Worm (Caenorhabditis elegans): ENCODE results near the gene ttr-20.
"Not testable (repeated sequence)": the region's sequence is repeated elsewhere in the genome, so short reads cannot be mapped to it uniquely, and the experiment has no call there.

The ttr-20 gene

ce11 chrIV:4246493-4246892 lies at the start of gene ttr-20:
ttr-20 (plus strand) TSS chrIV:4246793.
- TF ChIP-seq nhr-85 (tag): peak; percentile 7
- no peak for TF ChIP-seq nhr-84 (tag; optimal IDR thresholded peaks at IDR 0.05)
- TF ChIP-seq fkh-4 (tag; optimal IDR thresholded peaks at IDR 0.05; ENCODE audit: borderline replicate concordance): no peak

ce11 chrIV:4197167-4197566 lies 49.4 kb upstream of the ttr-20 start, which contains the start of gene cyp-25A6:
cyp-25A6 (plus strand) TSS chrIV:4197467.
- TF ChIP-seq ztf-4 (tag; optimal IDR thresholded peaks at IDR 0.05); lir-3 (tag; optimal IDR thresholded peaks at IDR 0.05; ENCODE audit: poor library complexity); mdl-1 (tag; optimal IDR thresholded peaks at IDR 0.05): not testable (repeated sequence)

ce11 chrIV:4204275-4204674 lies 42.3 kb upstream of the ttr-20 start, which contains the start of gene pax-2:
pax-2 (minus strand) TSS chrIV:4204375.
- TF ChIP-seq aly-2 (tag; optimal IDR thresholded peaks at IDR 0.05) (no peak), pax-3 (tag; optimal IDR thresholded peaks at IDR 0.05) (no peak), fkh-8 (tag; optimal IDR thresholded peaks at IDR 0.05) (peak; percentile 21), elt-2 (tag; optimal IDR thresholded peaks at IDR 0.05) (no peak), sup-37 (GFP tag; optimal IDR thresholded peaks at IDR 0.05) (no peak)

- TF ChIP-seq fkh-10 (GFP tag; optimal IDR thresholded peaks at IDR 0.05) (no peak), nhr-19 (GFP tag; conservative IDR thresholded peaks at IDR 0.05) (no peak), ztf-4 (tag; optimal IDR thresholded peaks at IDR 0.05) (no peak), mab-9 (GFP tag; IDR thresholded peaks at IDR 0.05) (no peak)
Measured at ce11 chrIV:4207088-4207487, 39.5 kb upstream of the ttr-20 start, which contains the start of gene osgn-1. osgn-1 (plus strand) TSS chrIV:4207388.

ce11 chrIV:4209084-4209483 lies 37.5 kb upstream of the ttr-20 start:
- peak; percentile 16 for TF ChIP-seq skn-1 (tag; optimal IDR thresholded peaks at IDR 0.05)
- TF ChIP-seq F16B12.6 (tag; optimal IDR thresholded peaks at IDR 0.05): no peak

- TF ChIP-seq C04F5.9 (tag; optimal IDR thresholded peaks at IDR 0.05) (no peak), lin-14 (GFP tag; optimal IDR thresholded peaks at IDR 0.05) (peak; percentile 60), unc-62 (GFP tag; optimal IDR thresholded peaks at IDR 0.05) (no peak), fkh-8 (tag; optimal IDR thresholded peaks at IDR 0.05) (peak; percentile 25), hlh-17 (GFP tag; optimal IDR thresholded peaks at IDR 0.05; ENCODE audit: borderline replicate concordance) (no peak), nhr-19 (GFP tag; conservative IDR thresholded peaks at IDR 0.05) (no peak), ceh-88 (GFP tag; IDR thresholded peaks at IDR 0.05) (no peak), ceh-82 (tag; optimal IDR thresholded peaks at IDR 0.05) (peak in 1 of 3 experiments; percentile 7), nhr-71 (tag; optimal IDR thresholded peaks at IDR 0.05) (peak; percentile 4), skn-1 (tag; optimal IDR thresholded peaks at IDR 0.05) (peak; percentile 13), mep-1 (tag; optimal IDR thresholded peaks at IDR 0.05) (no peak)
Measured at ce11 chrIV:4210868-4211267, 35.7 kb upstream of the ttr-20 start.

- peak; percentile 11 for TF ChIP-seq nhr-20 (tag; optimal IDR thresholded peaks at IDR 0.05)
- no peak for TF ChIP-seq hlh-17 (GFP tag; optimal IDR thresholded peaks at IDR 0.05; ENCODE audit: borderline replicate concordance)
- peak; percentile 68 for TF ChIP-seq elt-2 (tag; optimal IDR thresholded peaks at IDR 0.05)
- no peak for TF ChIP-seq unc-98 (GFP tag; IDR thresholded peaks at IDR 0.05)
- no peak for TF ChIP-seq ces-1 (GFP tag; optimal IDR thresholded peaks at IDR 0.05)
- no peak for TF ChIP-seq Y116A8C.19 (tag; optimal IDR thresholded peaks at IDR 0.05; ENCODE audit: borderline replicate concordance)
- TF ChIP-seq nhr-28 (tag; optimal IDR thresholded peaks at IDR 0.05): no peak
- TF ChIP-seq egl-27 (tag; optimal IDR thresholded peaks at IDR 0.05): no peak
- TF ChIP-seq lin-35 (GFP tag; optimal IDR thresholded peaks at IDR 0.05): peak in 1 of 2 experiments; percentile 12
- peak; percentile 10 for TF ChIP-seq nhr-71 (tag; optimal IDR thresholded peaks at IDR 0.05)
Measured at ce11 chrIV:4212733-4213132, 33.9 kb upstream of the ttr-20 start.

Measured in whole organism, L1 larva.